Worm (Caenorhabditis elegans) whole organism, L4/young adult: ENCODE data around the gene nas-27.

Experiments used
- W03F9.2 ChIP-seq: fragments of 150-350 bp; optimal IDR thresholded peaks from 2 replicates; lab custom pipeline; 2014; ENCODE audit warnings: missing biosample characterization, missing genetic modification characterization
- dao-5 ChIP-seq: sonication (generic microtip); optimal IDR thresholded peaks from 2 replicates; lab custom pipeline; 2016; ENCODE audit warnings: missing genotype, missing genetic modification characterization, moderate library complexity, missing compliant biosample characterization
- him-1 ChIP-seq: sonication (generic microtip); optimal IDR thresholded peaks from 2 replicates; lab custom pipeline; 2016; ENCODE audit warnings: missing genotype, missing genetic modification reagents, missing genetic modification characterization, missing compliant biosample characterization

Gene nas-27

DNA sequence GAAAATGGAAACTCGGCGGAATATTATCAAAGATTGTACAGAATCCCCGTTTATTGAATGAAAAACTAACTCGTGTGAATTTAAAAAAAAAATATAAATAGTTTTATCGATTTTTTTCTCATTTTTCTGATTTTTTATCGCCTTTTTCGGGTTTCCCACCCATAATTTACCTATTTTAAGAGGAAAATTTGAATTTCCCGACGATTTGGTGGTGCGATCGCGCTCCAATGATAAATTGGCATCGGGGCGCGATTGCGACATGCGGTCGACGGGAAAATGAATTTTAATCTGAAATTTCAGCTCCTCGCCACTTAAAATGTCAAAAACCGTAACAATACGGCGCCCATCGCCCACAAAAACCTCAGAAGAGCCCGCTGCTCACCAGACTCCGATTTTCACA, 51.4 kb downstream of the nas-27 start, which contains the start of gene taf-6.1:
Gene taf-6.1 (plus strand): TSS at position 301 of the 400 bp plus-strand sequence.
- TF ChIP-seq dao-5 (tag; lab: Kevin White, UChicago) (no peak), W03F9.2 (no peak), him-1 (tag; lab: Kevin White, UChicago) (no peak)

- no peak for TF ChIP-seq him-1 (tag; lab: Kevin White, UChicago)
- TF ChIP-seq W03F9.2: no peak
- no peak for TF ChIP-seq dao-5 (tag; lab: Kevin White, UChicago)
Measured at ce11 chrII:1126472-1126871, 52.7 kb downstream of the nas-27 start.
